Fruit fly (Drosophila melanogaster) whole organism, prepupa: ENCODE measurements around the gene mAChR-B.

Experiments
- CG4318 ChIP-seq: fragments of 200-800 bp; sonication (Bioruptor generic); optimal IDR thresholded peaks from 3 replicates; lab custom pipeline; 2017; ENCODE audit warnings: missing biosample characterization, mild to moderate bottlenecking, missing genetic modification characterization
- CG6808 ChIP-seq: fragments of 200-800 bp; sonication (Bioruptor generic); optimal IDR thresholded peaks from 3 replicates; lab custom pipeline; 2017; ENCODE audit warnings: missing biosample characterization, missing genetic modification characterization, mild to moderate bottlenecking, moderate library complexity, missing genetic modification reagents
- Eip75B ChIP-seq: fragments of 200-800 bp; sonication (Bioruptor generic); optimal IDR thresholded peaks from 3 replicates; lab custom pipeline; 2016; ENCODE audit warnings: missing biosample characterization, missing genetic modification characterization
- Eip78C ChIP-seq: fragments of 200-800 bp; sonication (Bioruptor generic); peaks from one replicate; lab custom pipeline; 2016; ENCODE audit warnings: missing biosample characterization, missing genetic modification characterization
- Met ChIP-seq: fragments of 200-800 bp; sonication (Bioruptor generic); optimal IDR thresholded peaks from 3 replicates; lab custom pipeline; 2016; ENCODE audit warnings: missing biosample characterization, missing genetic modification characterization
- OdsH ChIP-seq: fragments of 200-800 bp; sonication (Bioruptor generic); optimal IDR thresholded peaks from 3 replicates; lab custom pipeline; 2016; ENCODE audit warnings: missing biosample characterization, missing genetic modification characterization
- Sox14 ChIP-seq: fragments of 200-800 bp; sonication (Bioruptor generic); optimal IDR thresholded peaks from 3 replicates; lab custom pipeline; 2016; ENCODE audit warnings: missing biosample characterization, missing genetic modification characterization
- fd85E ChIP-seq: fragments of 200-800 bp; sonication (Bioruptor generic); optimal IDR thresholded peaks from 3 replicates; lab custom pipeline; 2016; ENCODE audit warnings: missing biosample characterization, missing genetic modification characterization
- lz ChIP-seq: fragments of 200-800 bp; sonication (Bioruptor generic); optimal IDR thresholded peaks from 3 replicates; lab custom pipeline; 2016; ENCODE audit warnings: missing biosample characterization, missing genetic modification characterization
- pdm3 ChIP-seq: fragments of 200-800 bp; sonication (Bioruptor generic); optimal IDR thresholded peaks from 3 replicates; lab custom pipeline; 2016; ENCODE audit warnings: missing biosample characterization, missing genetic modification characterization
- salr ChIP-seq, 2 experiments: fragments of 200-800 bp; sonication (Bioruptor generic); optimal IDR thresholded peaks; 3 replicates each; lab custom pipeline; 2016 to 2018; ENCODE audit warnings: missing biosample characterization in 2 of 2, missing genetic modification characterization in 2 of 2, mild to moderate bottlenecking in 1 of 2
- vri ChIP-seq: fragments of 200-800 bp; sonication (Bioruptor generic); optimal IDR thresholded peaks from 3 replicates; lab custom pipeline; 2016; ENCODE audit warnings: missing biosample characterization, mild to moderate bottlenecking, missing genetic modification characterization

- TF ChIP-seq CG6808 (GFP tag; lab: Kevin White, UChicago) (no peak), pdm3 (GFP tag; lab: Kevin White, UChicago) (peak; percentile 32), lz (peak; percentile 34), Met (GFP tag; lab: Kevin White, UChicago) (peak; percentile 43), Sox14 (GFP tag; lab: Kevin White, UChicago) (peak; percentile 51), CG4318 (GFP tag; lab: Kevin White, UChicago) (no peak), Eip75B (peak; percentile 2), Eip78C (GFP tag; lab: Kevin White, UChicago) (peak; percentile 73), OdsH (GFP tag; lab: Kevin White, UChicago) (peak; percentile 51), fd85E (no peak), vri (GFP tag; lab: Kevin White, UChicago) (no peak), salr (GFP tag; optimal IDR thresholded peaks at IDR 0.05; lab: Kevin White, UChicago) (no peak)
These were observed 67.4 kb downstream of the mAChR-B start, which contains the start of the genes CG9667 and Arl8 for dm6 chr3R:8126316-8127150.
